Worm (Caenorhabditis elegans) whole organism, L3 larva: ENCODE data around the gene abhd-3.1.
"Not testable (repeated sequence)": the region's sequence is repeated elsewhere in the genome, so short reads cannot be mapped to it uniquely, and the experiment has no call there.

ENCODE experiments used
- R02D3.7 ChIP-seq: fragments of 150-350 bp; optimal IDR thresholded peaks from 2 replicates; lab custom pipeline; 2014; ENCODE audit warnings: missing biosample characterization, missing genetic modification characterization
- ZK546.5 ChIP-seq: sonication (generic microtip); optimal IDR thresholded peaks from 2 replicates; lab custom pipeline; 2017; ENCODE audit warnings: missing biosample characterization, missing genetic modification characterization
- aly-2 ChIP-seq: fragments of 150-350 bp; optimal IDR thresholded peaks from 2 replicates; lab custom pipeline; 2014; ENCODE audit warnings: missing biosample characterization, missing genetic modification characterization
- ama-1 ChIP-seq: fragments of 150-350 bp; optimal IDR thresholded peaks from 2 replicates; lab custom pipeline; 2018
- ceh-16 ChIP-seq: sonication (generic microtip); optimal IDR thresholded peaks from 2 replicates; lab custom pipeline; 2017; ENCODE audit warnings: missing biosample characterization, missing genetic modification characterization
- ceh-28 ChIP-seq: fragments of 150-350 bp; optimal IDR thresholded peaks from 2 replicates; lab custom pipeline; 2014; ENCODE audit warnings: missing biosample characterization, missing genetic modification reagents, missing genetic modification characterization
- daf-12 ChIP-seq: fragments of 150-350 bp; optimal IDR thresholded peaks from 2 replicates; lab custom pipeline; 2014; ENCODE audit warnings: missing biosample characterization, missing genetic modification reagents, missing genetic modification characterization
- egl-27 ChIP-seq: sonication (generic microtip); optimal IDR thresholded peaks from 4 replicates; lab custom pipeline; 2017; ENCODE audit warnings: missing biosample characterization, missing genetic modification reagents, missing genetic modification characterization
- elt-1 ChIP-seq: fragments of 150-350 bp; optimal IDR thresholded peaks from 2 replicates; lab custom pipeline; 2014; ENCODE audit warnings: missing biosample characterization, missing genetic modification characterization
- elt-3 ChIP-seq, 3 experiments: fragments of 150-350 bp in 1 of 3; sonication (generic microtip) in 2 of 3; optimal IDR thresholded peaks; 2 replicates in 2 of 3; 4 replicates in 1 of 3; lab custom pipeline; 2014 to 2017; ENCODE audit warnings: missing biosample characterization in 3 of 3, missing genetic modification characterization in 3 of 3
- fkh-10 ChIP-seq: sonication (generic microtip); optimal IDR thresholded peaks from 2 replicates; lab custom pipeline; 2017; ENCODE audit warnings: missing biosample characterization, missing genetic modification reagents, missing genetic modification characterization
- fos-1 ChIP-seq: fragments of 150-350 bp; optimal IDR thresholded peaks from 2 replicates; lab custom pipeline; 2014; ENCODE audit warnings: missing biosample characterization, missing genetic modification characterization
- hmg-11 ChIP-seq: sonication (generic microtip); optimal IDR thresholded peaks from 2 replicates; lab custom pipeline; 2016; ENCODE audit warnings: missing genetic modification characterization, missing compliant biosample characterization
- jun-1 ChIP-seq: fragments of 150-350 bp; optimal IDR thresholded peaks from 2 replicates; lab custom pipeline; 2014; ENCODE audit warnings: missing biosample characterization, missing genetic modification reagents, missing genetic modification characterization
- lin-15B ChIP-seq: fragments of 150-350 bp; optimal IDR thresholded peaks from 2 replicates; lab custom pipeline; 2014; ENCODE audit warnings: missing biosample characterization, missing genetic modification characterization
- lin-39 ChIP-seq: fragments of 150-350 bp; optimal IDR thresholded peaks from 2 replicates; lab custom pipeline; 2018; ENCODE audit warnings: missing biosample characterization, missing genetic modification reagents, missing genetic modification characterization
- lsy-12 ChIP-seq: sonication (generic microtip); optimal IDR thresholded peaks from 2 replicates; lab custom pipeline; 2016; ENCODE audit warnings: mild to moderate bottlenecking, missing genetic modification characterization, missing compliant biosample characterization
- nfya-1 ChIP-seq: sonication (generic microtip); optimal IDR thresholded peaks from 2 replicates; lab custom pipeline; 2017; ENCODE audit warnings: missing genetic modification characterization, mild to moderate bottlenecking, missing compliant biosample characterization, antibody characterized with exemption, moderate library complexity; ENCODE audit not compliant: insufficient read depth
- nhr-11 ChIP-seq: fragments of 150-350 bp; optimal IDR thresholded peaks from 2 replicates; lab custom pipeline; 2014; ENCODE audit warnings: missing biosample characterization, missing genetic modification characterization
- nhr-12 ChIP-seq: fragments of 150-350 bp; optimal IDR thresholded peaks from 2 replicates; lab custom pipeline; 2014; ENCODE audit warnings: missing biosample characterization, missing genetic modification characterization
- nhr-23 ChIP-seq: fragments of 150-350 bp; optimal IDR thresholded peaks from 2 replicates; lab custom pipeline; 2014; ENCODE audit warnings: missing biosample characterization, missing genetic modification reagents, missing genetic modification characterization
- nhr-237 ChIP-seq: fragments of 150-350 bp; optimal IDR thresholded peaks from 2 replicates; lab custom pipeline; 2014; ENCODE audit warnings: missing biosample characterization, missing genetic modification characterization
- nhr-25 ChIP-seq: sonication (generic microtip); optimal IDR thresholded peaks from 2 replicates; lab custom pipeline; 2017; ENCODE audit warnings: missing biosample characterization, missing genetic modification characterization
- nhr-28 ChIP-seq: fragments of 150-350 bp; optimal IDR thresholded peaks from 2 replicates; lab custom pipeline; 2014; ENCODE audit warnings: missing biosample characterization, missing genetic modification characterization
- nhr-76 ChIP-seq: fragments of 150-350 bp; sonication (generic microtip); optimal IDR thresholded peaks from 5 replicates; lab custom pipeline; 2014; ENCODE audit warnings: missing biosample characterization, missing genetic modification characterization
- nhr-77 ChIP-seq: fragments of 150-350 bp; optimal IDR thresholded peaks from 2 replicates; lab custom pipeline; 2014; ENCODE audit warnings: missing biosample characterization, missing genetic modification characterization
- pha-4 ChIP-seq: fragments of 150-350 bp; optimal IDR thresholded peaks from 2 replicates; lab custom pipeline; 2014; ENCODE audit warnings: missing biosample characterization, missing genetic modification reagents, missing genetic modification characterization
- sea-2 ChIP-seq: fragments of 150-350 bp; sonication (generic microtip); optimal IDR thresholded peaks from 4 replicates; lab custom pipeline; 2014; ENCODE audit warnings: missing biosample characterization, missing genetic modification reagents, missing genetic modification characterization
- snpc-4 ChIP-seq: fragments of 150-350 bp; optimal IDR thresholded peaks from 2 replicates; lab custom pipeline; 2014; ENCODE audit warnings: missing biosample characterization, missing genetic modification characterization
- tbx-2 ChIP-seq: sonication (generic microtip); optimal IDR thresholded peaks from 2 replicates; lab custom pipeline; 2016; ENCODE audit warnings: mild to moderate bottlenecking, missing genetic modification characterization, missing compliant biosample characterization
- unc-62 ChIP-seq: fragments of 150-350 bp; sonication (generic microtip); optimal IDR thresholded peaks from 4 replicates; lab custom pipeline; 2014; ENCODE audit warnings: missing biosample characterization, missing genetic modification reagents, missing genetic modification characterization
- zag-1 ChIP-seq: fragments of 150-350 bp; optimal IDR thresholded peaks from 2 replicates; lab custom pipeline; 2014; ENCODE audit warnings: missing biosample characterization, missing genetic modification characterization
- ztf-11 ChIP-seq: fragments of 150-350 bp; optimal IDR thresholded peaks from 2 replicates; lab custom pipeline; 2014; ENCODE audit warnings: missing biosample characterization, missing genetic modification characterization
- ztf-4 ChIP-seq: fragments of 150-350 bp; optimal IDR thresholded peaks from 2 replicates; lab custom pipeline; 2014; ENCODE audit warnings: missing biosample characterization, missing genetic modification characterization

Gene abhd-3.1

ce11 chrV:19949721-19950120 lies 5.6 kb upstream of the abhd-3.1 start, which contains the start of gene Y60A3A.8:
Y60A3A.8 (plus strand) TSS chrV:19949978.
- TF ChIP-seq zag-1, tbx-2, lin-39 (tag; lab: Kevin White, UChicago): not testable (repeated sequence)

- TF ChIP-seq ama-1: no peak
- no peak for TF ChIP-seq nhr-11 (tag; lab: Kevin White, UChicago)
- no peak for TF ChIP-seq elt-1 (tag; lab: Kevin White, UChicago)
- TF ChIP-seq nhr-25 (tag; lab: Kevin White, UChicago): no peak
- TF ChIP-seq elt-3 (tag; optimal IDR thresholded peaks at IDR 0.05; lab: Kevin White, UChicago): no peak
- no peak for TF ChIP-seq ceh-16 (tag; lab: Kevin White, UChicago)
- no peak for TF ChIP-seq lin-15B (tag; lab: Kevin White, UChicago)
- no peak for TF ChIP-seq nhr-28 (tag; lab: Kevin White, UChicago)
- TF ChIP-seq R02D3.7: no peak
- no peak for TF ChIP-seq hmg-11 (tag; lab: Kevin White, UChicago)
- TF ChIP-seq jun-1 (tag; lab: Kevin White, UChicago): no peak
- no peak for TF ChIP-seq nfya-1 (tag; lab: Kevin White, UChicago)
- TF ChIP-seq, all 47 proteins: peak for 0
Measured at ce11 chrV:19954491-19954890, 797 bp upstream of the abhd-3.1 start.

DNA sequence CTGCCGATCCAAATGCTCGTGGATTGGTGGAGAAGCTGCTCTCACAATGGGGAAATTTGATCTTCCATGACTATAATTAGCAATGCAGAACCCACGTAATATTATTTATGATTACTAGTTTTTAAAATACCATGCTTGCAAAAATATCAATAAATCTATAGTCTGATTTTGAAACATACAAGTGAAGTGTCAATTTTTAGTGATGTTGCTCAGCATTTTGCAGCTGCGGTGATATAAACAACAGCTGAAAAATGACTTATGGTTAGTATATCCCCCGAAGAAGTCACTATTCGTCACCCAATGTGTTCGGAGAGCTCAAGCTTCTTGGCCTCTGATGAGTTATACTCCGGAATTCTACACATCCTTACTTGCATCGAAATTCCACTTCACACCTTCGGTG lies 3.5 kb downstream of the abhd-3.1 start, which contains the start of gene srh-172:
srh-172 (plus strand) TSS at position 301 of the 400 bp plus-strand sequence.
- TF ChIP-seq nhr-25 (tag; lab: Kevin White, UChicago) (no peak), snpc-4 (no peak), ZK546.5 (tag; lab: Kevin White, UChicago) (no peak), aly-2 (no peak), daf-12 (tag; lab: Kevin White, UChicago) (no peak), ceh-28 (tag; lab: Kevin White, UChicago) (no peak), nhr-11 (tag; lab: Kevin White, UChicago) (no peak), elt-1 (tag; lab: Kevin White, UChicago) (no peak), unc-62 (GFP tag; lab: Kevin White, UChicago) (no peak), lin-15B (tag; lab: Kevin White, UChicago) (no peak), ama-1 (no peak)

DNA sequence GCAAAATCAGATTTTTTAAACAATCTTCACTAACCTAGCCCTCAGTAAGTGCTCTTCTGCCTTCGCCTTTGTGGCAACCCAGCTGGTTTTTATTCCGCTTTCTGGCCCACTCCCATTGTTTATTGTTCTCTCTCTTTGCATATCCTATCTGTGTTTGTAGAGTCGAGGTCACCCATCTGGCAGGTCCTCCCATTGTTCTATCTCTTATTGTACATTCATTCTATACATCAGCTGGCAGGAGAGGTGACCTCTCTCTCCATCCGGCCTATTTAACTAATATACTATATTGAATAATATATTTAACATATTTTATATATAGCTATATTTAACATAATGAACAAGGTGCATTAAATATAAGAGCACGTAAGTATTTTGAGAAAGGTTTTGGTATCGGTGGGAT lies 6.7 kb downstream of the abhd-3.1 start:
- TF ChIP-seq elt-3 (tag; optimal IDR thresholded peaks at IDR 0.05; lab: Kevin White, UChicago) (no peak), daf-12 (tag; lab: Kevin White, UChicago) (no peak), sea-2 (GFP tag; lab: Kevin White, UChicago) (no peak), nhr-12 (tag; lab: Kevin White, UChicago) (no peak), ztf-4 (no peak), pha-4 (tag; lab: Kevin White, UChicago) (no peak), nhr-77 (tag; lab: Kevin White, UChicago) (no peak), fkh-10 (GFP tag; lab: Kevin White, UChicago) (no peak), egl-27 (tag; lab: Kevin White, UChicago) (no peak)

DNA sequence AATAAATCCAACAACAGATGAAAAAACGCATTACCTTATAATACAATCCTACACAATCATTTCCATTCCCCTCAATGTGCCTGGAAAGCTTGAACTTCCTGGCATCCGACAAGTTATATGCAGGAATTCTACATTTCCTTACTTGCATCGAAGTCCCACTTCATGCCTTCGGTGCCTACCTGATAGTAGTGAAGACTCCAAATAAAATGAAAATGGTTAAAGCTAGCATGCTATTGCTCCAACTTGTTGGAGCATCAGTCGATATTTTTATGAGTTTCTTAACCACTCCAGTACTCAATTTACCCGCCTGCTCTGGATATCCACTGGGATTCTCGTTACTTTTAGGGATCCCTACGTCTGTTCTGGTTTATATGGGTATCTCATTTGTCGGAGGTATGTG lies 10.3 kb downstream of the abhd-3.1 start, which contains the start of gene srh-171:
srh-171 (plus strand) TSS at position 75 of the 400 bp plus-strand sequence.
- no peak for TF ChIP-seq ama-1

- no peak for TF ChIP-seq lsy-12
- no peak for TF ChIP-seq nhr-237
- TF ChIP-seq nhr-77 (tag; lab: Kevin White, UChicago): no peak
- TF ChIP-seq ztf-11 (tag; lab: Kevin White, UChicago): no peak
- TF ChIP-seq pha-4 (tag; lab: Kevin White, UChicago): no peak
- TF ChIP-seq nhr-76 (tag; lab: Kevin White, UChicago): no peak
- TF ChIP-seq nhr-11 (tag; lab: Kevin White, UChicago): no peak
- TF ChIP-seq fos-1 (tag; lab: Kevin White, UChicago): no peak
- TF ChIP-seq nhr-25 (tag; lab: Kevin White, UChicago): no peak
- no peak for TF ChIP-seq zag-1 (tag; lab: Kevin White, UChicago)
- no peak for TF ChIP-seq nhr-23 (tag; lab: Kevin White, UChicago)
- TF ChIP-seq nhr-12 (tag; lab: Kevin White, UChicago): no peak
- no peak for TF ChIP-seq unc-62 (GFP tag; lab: Kevin White, UChicago)
- TF ChIP-seq sea-2 (GFP tag; lab: Kevin White, UChicago): no peak
- TF ChIP-seq hmg-11 (tag; lab: Kevin White, UChicago): no peak
- no peak for TF ChIP-seq nhr-28 (tag; lab: Kevin White, UChicago)
Measured at ce11 chrV:19972984-19973383, 17.7 kb downstream of the abhd-3.1 start, which contains the start of gene srh-173. srh-173 (plus strand) TSS chrV:19973284.
